Fruit fly (Drosophila melanogaster) whole organism, embryonic: ENCODE measurements around the gene nAChRalpha5.

Source experiments
- CG10979 ChIP-seq: fragments of 200-800 bp; sonication (Bioruptor generic); optimal IDR thresholded peaks from 2 replicates; lab custom pipeline; 2018; ENCODE audit warnings: missing biosample characterization, mild to moderate bottlenecking, missing genetic modification characterization, moderate library complexity
- CG4707 ChIP-seq: fragments of 200-800 bp; sonication (Bioruptor generic); optimal IDR thresholded peaks from 2 replicates; lab custom pipeline; 2018; ENCODE audit warnings: missing biosample characterization, mild to moderate bottlenecking, missing genetic modification characterization, moderate library complexity
- dan ChIP-seq: fragments of 200-800 bp; sonication (Bioruptor generic); IDR thresholded peaks from 2 replicates; pipeline ENCODE4 v1.3.6; 2022; ENCODE audit warnings: missing biosample characterization, missing genetic modification characterization

DNA sequence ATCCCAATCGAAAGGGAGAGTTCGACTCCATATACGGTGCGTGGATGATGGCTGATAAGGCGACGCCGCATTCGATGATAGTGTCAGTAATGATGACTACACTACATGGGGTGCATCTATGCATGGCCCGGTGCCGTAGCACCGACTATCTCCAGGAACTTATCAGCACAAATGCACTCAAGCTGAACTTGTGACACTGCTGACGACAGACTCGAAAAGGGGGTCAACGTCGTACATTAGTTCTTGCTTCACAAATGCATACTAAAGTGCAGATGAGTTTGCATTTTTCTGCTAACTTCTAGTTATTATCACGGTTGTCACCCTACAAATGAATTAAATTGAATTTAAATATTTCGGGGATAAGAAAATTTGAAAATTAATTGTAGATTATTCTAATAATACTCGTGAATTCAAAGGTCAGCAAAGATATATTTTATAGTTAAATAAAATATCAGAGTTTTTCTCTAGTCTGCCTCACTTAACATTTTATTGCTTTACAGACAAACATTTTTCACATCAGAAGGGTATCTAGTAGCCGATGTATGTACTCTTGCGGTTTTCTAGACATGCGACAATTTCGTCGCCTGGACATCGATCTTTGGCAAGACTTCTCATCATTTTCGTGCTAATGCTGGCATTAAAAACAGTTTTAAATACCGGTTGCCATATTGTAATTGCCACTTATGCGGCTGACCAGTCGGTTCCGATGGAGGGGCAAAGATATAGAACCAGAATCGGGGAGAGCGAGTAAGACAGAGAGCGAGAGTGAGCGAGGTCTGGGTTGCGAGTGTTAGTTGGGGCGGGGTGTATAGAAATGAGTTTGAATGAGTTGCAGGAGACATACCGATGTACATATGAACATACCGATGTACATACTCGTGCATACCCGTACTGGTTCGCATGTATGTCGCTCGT lies 16.6 kb upstream of the nAChRalpha5 start:
- no peak for TF ChIP-seq CG10979 (tag; lab: Kevin White, UChicago)
- TF ChIP-seq dan (GFP tag; lab: Robert Waterston, UW), result no peak
- no peak for TF ChIP-seq CG4707 (GFP tag; lab: Kevin White, UChicago)
